Worm (Caenorhabditis elegans) whole organism, dauer: ENCODE measurements around the gene srh-72.
"Not testable (repeated sequence)": the region's sequence is repeated elsewhere in the genome, so short reads cannot be mapped to it uniquely, and the experiment has no call there.

Experiments
- unc-62 ChIP-seq: sonication (generic microtip); optimal IDR thresholded peaks from 2 replicates; lab custom pipeline; 2017; ENCODE audit warnings: missing biosample characterization, missing genetic modification reagents, missing genetic modification characterization

The srh-72 gene

DNA sequence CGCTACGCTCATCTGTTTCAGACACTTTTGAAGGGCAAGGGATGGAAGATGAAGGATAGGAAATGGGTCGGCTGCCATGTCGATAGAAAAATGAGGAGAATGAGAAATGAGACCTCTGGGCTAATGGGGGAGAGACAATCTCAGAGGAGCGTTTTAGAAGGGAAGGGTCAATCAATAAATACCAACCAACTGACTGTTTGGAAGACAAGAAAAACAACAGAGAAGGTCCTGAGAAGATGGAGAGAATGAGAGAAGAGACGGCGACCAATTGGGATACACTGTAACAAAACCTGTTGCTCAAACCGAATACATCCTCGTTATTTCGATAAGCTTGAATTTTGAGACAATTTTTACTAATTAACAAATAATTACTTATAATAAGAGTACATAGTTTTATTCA, 13.0 kb upstream of the srh-72 start, which contains the start of gene fbxb-15:
Gene fbxb-15, minus strand, starts transcription at position 101 of the 400 bp plus-strand sequence.
- TF ChIP-seq unc-62 (GFP tag; lab: Kevin White, UChicago), result no peak

DNA sequence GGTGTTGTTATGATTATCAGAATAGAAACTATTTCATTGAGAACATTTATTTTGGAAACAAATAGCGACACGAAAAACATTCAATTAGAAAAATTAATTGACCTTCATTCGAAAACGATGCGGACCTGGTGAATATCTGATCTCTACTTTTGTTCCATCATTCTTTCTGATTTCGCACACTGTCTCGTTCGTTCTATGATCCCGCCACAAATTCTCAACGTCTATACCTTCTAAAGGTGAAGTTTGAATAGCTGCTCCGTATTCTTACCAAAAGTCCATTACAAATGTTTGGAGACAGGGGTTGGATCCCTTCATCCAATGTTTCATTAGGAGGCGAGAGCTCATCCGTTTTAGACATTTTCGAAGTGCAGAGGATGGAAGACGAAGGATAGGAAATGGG, 11.4 kb upstream of the srh-72 start, which contains the start of gene fbxb-16:
Gene fbxb-16, minus strand, starts transcription at position 101 of the 400 bp plus-strand sequence.
- TF ChIP-seq unc-62 (GFP tag; lab: Kevin White, UChicago), result no peak

DNA sequence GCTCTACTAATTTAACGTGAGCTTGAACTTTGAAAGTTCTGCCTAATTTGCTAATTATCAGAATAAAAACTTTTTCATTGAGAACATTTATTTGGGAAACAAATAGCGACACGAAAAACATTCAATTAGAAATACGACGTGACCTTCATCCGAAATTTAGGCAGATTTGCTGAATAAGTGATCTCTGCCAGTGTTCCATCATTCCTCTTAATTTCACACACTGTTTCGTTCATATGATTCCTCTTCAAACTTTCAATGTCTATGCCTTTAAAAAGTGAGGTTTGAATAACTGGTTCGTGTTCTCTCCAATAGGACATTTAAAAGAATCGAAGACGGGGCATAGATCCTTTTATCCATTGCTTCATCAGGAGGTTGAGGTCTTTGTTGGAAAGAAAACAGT, 10.1 kb upstream of the srh-72 start, which contains the start of gene fbxb-20:
Gene fbxb-20, minus strand, starts transcription at position 101 of the 400 bp plus-strand sequence.
- TF ChIP-seq unc-62 (GFP tag; lab: Kevin White, UChicago), result no peak

DNA sequence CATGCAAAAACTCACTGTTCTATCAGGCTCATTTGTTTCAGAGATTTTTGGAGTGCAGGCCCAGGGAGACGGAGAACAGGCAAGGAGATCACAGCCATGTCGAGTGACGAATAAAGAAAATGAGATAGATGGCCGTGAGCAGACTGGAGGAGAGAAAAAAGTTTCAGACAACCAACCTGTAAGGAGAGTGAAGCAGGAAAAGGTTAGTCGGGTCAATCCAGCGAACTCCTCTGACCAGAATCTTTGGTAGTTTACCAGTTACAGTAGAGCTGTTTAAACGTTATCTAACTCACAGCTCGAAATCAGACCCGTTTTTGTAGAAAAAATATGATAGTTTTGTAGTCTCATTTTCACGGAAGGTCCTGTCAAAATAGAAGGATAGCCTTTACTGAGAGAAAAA, 8.4 kb upstream of the srh-72 start, which contains the start of gene fbxb-21:
Gene fbxb-21, minus strand, starts transcription at position 101 of the 400 bp plus-strand sequence.
- TF ChIP-seq unc-62 (GFP tag; lab: Kevin White, UChicago), result no peak

DNA sequence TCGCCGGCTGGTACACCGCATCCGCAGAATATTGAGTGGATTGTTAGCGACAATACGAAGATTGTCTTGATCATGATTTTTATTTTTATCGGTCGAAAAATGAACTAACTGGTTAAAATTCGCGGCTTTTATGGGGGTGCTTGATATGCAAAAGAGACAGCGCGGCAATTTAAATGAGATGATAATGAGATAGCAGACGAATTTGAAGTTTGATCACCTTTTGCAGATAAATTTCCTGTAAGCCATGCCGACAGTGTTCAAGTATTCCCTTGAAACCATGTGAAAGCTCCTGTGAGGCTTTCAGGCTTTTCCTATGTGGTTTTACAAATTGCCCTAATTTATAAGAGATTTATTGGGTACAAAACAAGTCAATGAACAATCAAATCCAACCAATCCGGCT, 5.8 kb upstream of the srh-72 start, which contains the start of gene ZC204.17:
Gene ZC204.17, minus strand, starts transcription at position 101 of the 400 bp plus-strand sequence.
- TF ChIP-seq unc-62 (GFP tag; lab: Kevin White, UChicago), result no peak

DNA sequence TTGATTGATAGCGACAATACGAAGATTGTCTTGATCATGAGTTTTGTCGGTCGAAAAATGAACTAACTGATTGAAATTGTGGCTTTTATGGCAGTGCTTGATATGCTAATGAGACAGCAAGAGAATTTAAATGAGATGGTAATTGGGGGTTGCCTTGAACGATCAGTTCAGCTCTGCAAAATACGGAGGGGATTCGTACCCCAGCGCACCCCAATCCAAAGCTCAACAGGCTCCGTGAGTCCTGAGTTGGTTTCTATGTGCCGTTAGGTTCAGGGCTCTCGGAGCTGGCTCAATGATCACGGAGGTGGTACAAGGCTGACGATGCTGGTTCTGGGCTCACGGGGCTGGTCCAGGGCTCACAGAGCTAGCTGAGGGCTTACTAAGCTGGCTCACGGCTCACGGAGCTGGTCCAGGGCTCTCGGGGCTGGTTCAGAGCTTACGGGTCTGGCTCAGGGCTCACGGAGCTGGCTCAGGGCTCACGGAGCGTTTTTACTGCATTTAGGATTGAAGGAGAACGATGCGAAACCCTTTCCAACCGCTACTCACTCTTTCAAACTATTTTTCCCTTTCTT, 4.5 kb upstream of the srh-72 start, which contains the start of gene ZC204.6:
Gene ZC204.6, minus strand, starts transcription at position 51 of the 572 bp plus-strand sequence.
- no peak for TF ChIP-seq unc-62 (GFP tag; lab: Kevin White, UChicago)

DNA sequence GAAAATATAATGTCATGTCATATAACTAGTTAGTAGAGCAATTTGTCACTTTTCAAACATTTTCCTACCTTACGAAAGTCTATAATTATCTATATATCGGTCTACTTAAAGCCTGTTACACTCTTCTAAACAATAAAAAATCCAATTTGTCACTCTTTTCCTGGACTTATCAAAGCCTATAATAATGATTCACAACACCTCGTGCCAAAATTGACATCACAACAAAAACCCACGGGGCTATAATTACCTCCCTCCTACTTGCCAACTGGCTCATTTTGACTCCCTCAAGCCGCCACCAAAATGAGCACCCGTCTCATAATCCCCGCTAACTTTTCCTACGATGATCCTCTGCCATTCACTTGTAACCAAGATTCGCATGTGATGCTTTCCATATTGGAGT, 4.0 kb downstream of the srh-72 start, which contains the start of gene srg-20:
Gene srg-20, plus strand, starts transcription at position 301 of the 400 bp plus-strand sequence.
- not testable (repeated sequence) for TF ChIP-seq unc-62 (GFP tag; lab: Kevin White, UChicago)

DNA sequence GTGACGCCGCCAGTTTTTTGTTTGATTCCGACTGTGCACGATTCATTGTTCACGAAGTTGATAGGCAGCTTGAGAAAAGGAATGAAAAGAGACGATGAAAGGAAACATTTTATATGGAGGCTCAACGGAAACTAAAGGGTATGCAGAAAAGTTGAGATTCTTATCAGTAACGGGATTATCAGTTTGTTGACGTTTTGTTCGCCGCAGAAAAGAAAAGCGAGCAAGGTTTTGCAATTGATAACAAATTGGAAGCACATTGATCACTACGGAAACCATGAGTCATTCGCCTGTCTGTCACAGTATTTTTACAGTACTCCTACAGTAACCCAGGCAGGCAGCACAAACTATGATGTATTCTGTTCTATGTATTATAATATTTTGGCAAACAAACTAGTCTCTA, 4.4 kb downstream of the srh-72 start:
- no peak for TF ChIP-seq unc-62 (GFP tag; lab: Kevin White, UChicago)

DNA sequence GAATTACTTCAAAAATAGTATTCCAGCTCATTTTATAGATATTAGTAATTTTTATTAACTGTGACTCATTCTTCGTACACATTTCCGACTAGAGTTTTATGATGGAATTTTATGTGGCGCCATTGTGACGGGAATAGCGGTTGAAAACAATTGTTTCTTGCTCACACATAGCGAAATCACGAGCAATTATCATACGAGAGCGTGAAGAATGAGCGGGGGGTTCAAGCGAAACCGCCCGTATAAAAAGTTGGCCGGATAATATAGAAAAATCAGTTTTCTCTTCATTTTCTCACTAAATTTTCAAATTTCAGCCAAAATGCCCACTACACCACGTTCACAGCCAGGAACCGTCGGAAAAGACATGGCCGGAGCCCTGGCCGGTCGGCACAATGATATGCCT, 6.9 kb downstream of the srh-72 start, which contains the start of gene C08E3.1:
Gene C08E3.1, plus strand, starts transcription at position 301 of the 400 bp plus-strand sequence.
- TF ChIP-seq unc-62 (GFP tag; lab: Kevin White, UChicago), result not testable (repeated sequence)

DNA sequence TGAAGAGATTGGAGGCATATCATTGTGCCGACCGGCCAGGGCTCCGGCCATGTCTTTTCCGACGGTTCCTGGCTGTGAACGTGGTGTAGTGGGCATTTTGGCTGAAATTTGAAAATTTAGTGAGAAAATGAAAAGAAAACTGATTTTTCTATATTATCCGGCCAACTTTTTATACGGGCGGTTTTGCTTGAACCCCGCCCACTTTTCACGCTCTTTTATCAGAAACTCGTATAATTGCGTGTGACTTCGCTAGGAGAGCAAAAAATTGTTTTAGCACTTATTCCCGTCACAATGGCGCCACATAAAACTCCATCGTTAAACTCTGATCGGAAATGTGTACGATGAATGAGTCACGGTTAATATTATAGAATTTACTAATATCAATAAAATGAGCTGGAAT, 8.2 kb downstream of the srh-72 start, which contains the start of gene C08E3.13:
Gene C08E3.13, minus strand, starts transcription at position 101 of the 400 bp plus-strand sequence.
- TF ChIP-seq unc-62 (GFP tag; lab: Kevin White, UChicago), result not testable (repeated sequence)

DNA sequence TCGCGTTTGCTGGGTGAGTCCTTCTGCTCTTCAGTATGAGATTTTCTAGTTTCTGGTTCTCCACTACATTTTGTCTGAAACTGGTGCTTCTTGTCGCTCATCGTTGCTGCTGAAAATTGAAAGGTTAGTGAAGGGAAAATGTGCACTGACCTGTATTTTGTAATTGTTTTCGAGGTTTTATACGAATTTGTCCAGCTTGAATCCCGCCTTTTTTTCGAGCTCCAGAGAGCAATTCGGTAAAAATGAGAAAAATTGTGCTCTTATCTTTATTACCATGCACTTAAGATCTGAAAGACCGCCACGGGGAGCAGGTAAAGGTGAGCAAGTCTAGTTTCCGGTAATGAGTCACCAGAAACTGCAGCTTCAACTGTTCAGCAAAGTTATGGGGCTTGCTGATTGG, 12.6 kb downstream of the srh-72 start, which contains the start of gene C08E3.15:
Gene C08E3.15, minus strand, starts transcription at position 101 of the 400 bp plus-strand sequence.
- TF ChIP-seq unc-62 (GFP tag; lab: Kevin White, UChicago), result not testable (repeated sequence)

DNA sequence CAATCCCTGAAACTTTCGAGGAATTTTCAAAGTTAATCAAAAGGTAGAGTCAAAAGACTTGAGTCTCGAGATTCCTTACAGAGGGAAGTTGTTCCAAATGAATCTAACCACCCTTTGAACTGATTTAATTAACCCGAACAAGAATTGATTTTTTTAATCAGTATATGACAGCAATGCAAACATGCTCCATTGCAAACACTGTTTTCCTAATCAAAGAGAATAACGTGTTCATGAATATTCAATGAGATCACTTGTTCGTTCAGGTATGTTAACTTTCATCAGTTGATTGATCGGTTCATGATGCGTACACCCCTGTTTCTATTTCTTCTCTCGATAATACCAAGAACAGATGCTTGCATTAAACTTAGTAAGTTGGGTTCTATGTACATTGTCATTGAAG, 14.7 kb downstream of the srh-72 start, which contains the start of gene C08E3.14:
Gene C08E3.14, plus strand, starts transcription at position 301 of the 400 bp plus-strand sequence.
- TF ChIP-seq unc-62 (GFP tag; lab: Kevin White, UChicago), result no peak

DNA sequence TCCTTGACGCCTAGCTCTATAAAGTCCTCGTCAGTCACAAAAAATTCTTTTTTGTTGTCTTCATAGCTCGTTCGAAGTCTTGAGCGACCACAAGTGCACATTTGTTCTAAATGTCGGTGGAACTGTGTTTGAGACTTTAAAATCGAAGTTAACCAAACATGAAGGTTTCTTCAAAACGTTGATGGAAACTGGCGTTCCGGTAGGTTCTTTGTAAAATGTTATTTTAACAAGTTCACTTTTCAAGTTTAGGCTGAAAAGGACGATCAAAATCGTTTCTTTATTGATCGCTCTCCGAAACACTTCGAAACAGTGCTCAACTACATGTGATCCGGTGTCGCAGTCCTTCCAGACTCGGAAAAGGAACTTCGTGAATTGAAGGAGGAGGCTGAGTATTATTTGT, 15.8 kb downstream of the srh-72 start, which contains the start of gene fbxa-160:
Gene fbxa-160, minus strand, starts transcription at position 101 of the 400 bp plus-strand sequence.
- no peak for TF ChIP-seq unc-62 (GFP tag; lab: Kevin White, UChicago)

DNA sequence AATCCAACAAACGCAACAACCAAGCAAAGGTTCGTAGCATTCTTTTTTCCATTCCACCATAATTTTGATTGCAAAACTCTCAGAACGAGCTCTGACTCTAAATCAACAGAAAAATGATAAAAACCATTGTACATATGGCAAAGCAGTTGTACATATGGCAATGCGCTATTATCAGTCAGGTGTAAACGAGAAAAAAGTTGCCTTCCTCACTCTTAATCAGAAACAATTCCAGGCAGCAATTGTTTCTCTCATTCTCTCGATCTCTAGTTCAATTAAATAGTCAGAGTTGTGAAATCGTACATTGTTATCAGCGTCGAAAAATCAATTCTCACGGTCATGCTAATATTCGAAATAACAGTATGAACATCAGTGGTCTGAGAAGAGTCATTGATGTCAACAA, 18.6 kb downstream of the srh-72 start:
- no peak for TF ChIP-seq unc-62 (GFP tag; lab: Kevin White, UChicago)

DNA sequence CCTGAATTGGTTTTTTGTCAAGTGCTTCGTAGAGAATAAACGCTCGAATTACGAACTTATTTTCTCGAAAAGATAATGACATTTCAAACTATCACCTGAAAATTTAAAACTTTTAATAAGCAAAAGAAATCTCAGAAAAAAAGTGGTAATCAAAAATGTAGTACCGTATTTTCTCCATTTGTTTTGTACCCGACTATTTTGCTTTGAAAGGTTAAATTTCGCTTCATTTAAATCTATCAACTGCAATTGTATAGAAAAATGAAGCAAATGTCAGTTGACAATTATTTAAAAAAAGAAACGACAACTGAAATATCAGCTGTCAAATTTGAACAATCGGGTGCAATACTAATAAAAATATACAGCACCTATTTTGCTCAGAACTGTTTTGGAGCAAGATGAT, 19.2 kb downstream of the srh-72 start, which contains the start of gene fbxa-158:
Gene fbxa-158, minus strand, starts transcription at position 101 of the 400 bp plus-strand sequence.
- no peak for TF ChIP-seq unc-62 (GFP tag; lab: Kevin White, UChicago)

DNA sequence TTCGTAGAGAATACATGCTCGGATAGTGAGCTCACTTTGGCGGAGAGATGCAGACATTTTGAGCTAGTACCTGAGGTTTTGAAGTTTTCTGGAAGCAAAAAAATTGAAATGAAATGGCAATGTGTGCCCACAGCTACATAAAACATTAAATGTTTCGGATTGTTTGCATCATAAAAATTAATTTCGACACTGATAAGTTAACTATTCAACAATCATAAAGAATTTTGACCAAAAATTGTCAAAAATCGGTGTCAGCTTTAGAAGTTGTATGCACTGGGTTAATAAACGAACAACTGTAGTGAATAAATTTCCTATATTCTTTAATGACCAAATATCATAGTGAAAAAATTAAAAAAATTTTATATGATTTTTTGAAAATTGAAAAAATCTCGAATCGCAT, 21.4 kb downstream of the srh-72 start, which contains the start of gene fbxa-166:
Gene fbxa-166, minus strand, starts transcription at position 101 of the 400 bp plus-strand sequence.
- no peak for TF ChIP-seq unc-62 (GFP tag; lab: Kevin White, UChicago)
